Fruit fly (Drosophila melanogaster) whole organism, embryonic: ENCODE results near the gene baf.
A peak's percentile ranks its signal among the peaks of the same experiment; 100 is the strongest.

Source experiments
- Adf1 ChIP-seq: fragments of 200-800 bp; sonication (Bioruptor generic); IDR thresholded peaks from 2 replicates; pipeline ENCODE4 v1.3.6; 2022; ENCODE audit warnings: missing biosample characterization, missing genetic modification characterization
- Atf-2 ChIP-seq: fragments of 200-800 bp; sonication (Bioruptor generic); optimal IDR thresholded peaks from 2 replicates; lab custom pipeline; 2016; ENCODE audit warnings: missing biosample characterization, missing genetic modification characterization
- Awh ChIP-seq: fragments of 200-800 bp; sonication (Bioruptor generic); IDR thresholded peaks from 2 replicates; pipeline ENCODE4, ENCODE4 v1.3.6; 2022; ENCODE audit warnings: missing biosample characterization, missing genetic modification characterization
- Bdp1 ChIP-seq: fragments of 200-800 bp; sonication (Bioruptor generic); optimal IDR thresholded peaks from 3 replicates; lab custom pipeline; 2016; ENCODE audit warnings: missing biosample characterization, missing genetic modification characterization
- Bgb ChIP-seq: fragments of 200-800 bp; sonication (Bioruptor generic); IDR thresholded peaks from 2 replicates; pipeline ENCODE4 v1.3.6; 2022; ENCODE audit warnings: missing biosample characterization, missing genetic modification characterization; ENCODE audit not compliant: partially characterized antibody
- CG10462 ChIP-seq: fragments of 200-800 bp; sonication (Bioruptor generic); optimal IDR thresholded peaks from 2 replicates; lab custom pipeline; 2016; ENCODE audit warnings: missing biosample characterization, missing genetic modification characterization
- CG12391 ChIP-seq: fragments of 200-800 bp; sonication (Bioruptor generic); optimal IDR thresholded peaks from 3 replicates; lab custom pipeline; 2018; ENCODE audit warnings: missing biosample characterization, mild to moderate bottlenecking, missing genetic modification characterization, moderate library complexity
- CG13296 ChIP-seq: fragments of 200-800 bp; sonication (Bioruptor generic); optimal IDR thresholded peaks from 3 replicates; lab custom pipeline; 2018; ENCODE audit warnings: missing biosample characterization, mild to moderate bottlenecking, missing genetic modification characterization
- CG14710 ChIP-seq: fragments of 200-800 bp; sonication (Bioruptor generic); optimal IDR thresholded peaks from 3 replicates; lab custom pipeline; 2019; ENCODE audit warnings: missing biosample characterization, mild to moderate bottlenecking, missing genetic modification characterization, moderate library complexity
- CG14860 ChIP-seq: fragments of 200-800 bp; sonication (Bioruptor generic); IDR thresholded peaks from 3 replicates; pipeline ENCODE4 v1.3.6; 2022; ENCODE audit warnings: missing biosample characterization, missing genetic modification characterization; ENCODE audit not compliant: partially characterized antibody
- CG1529 ChIP-seq: fragments of 200-800 bp; sonication (Bioruptor generic); optimal IDR thresholded peaks from 3 replicates; lab custom pipeline; 2018; ENCODE audit warnings: missing biosample characterization, missing genetic modification characterization
- CG15514 ChIP-seq: fragments of 200-800 bp; sonication (Bioruptor generic); optimal IDR thresholded peaks from 3 replicates; lab custom pipeline; 2017; ENCODE audit warnings: missing biosample characterization, missing genetic modification characterization, mild to moderate bottlenecking, moderate library complexity, missing genetic modification reagents
- CG1603 ChIP-seq: fragments of 200-800 bp; sonication (Bioruptor generic); optimal IDR thresholded peaks from 2 replicates; lab custom pipeline; 2019; ENCODE audit warnings: missing biosample characterization, mild to moderate bottlenecking, missing genetic modification characterization, moderate library complexity
- CG17912 ChIP-seq: fragments of 200-800 bp; sonication (Bioruptor generic); optimal IDR thresholded peaks from 2 replicates; lab custom pipeline; 2018; ENCODE audit warnings: missing biosample characterization, mild to moderate bottlenecking, missing genetic modification characterization
- CG1832 ChIP-seq: fragments of 200-800 bp; sonication (Bioruptor generic); optimal IDR thresholded peaks from 2 replicates; lab custom pipeline; 2017; ENCODE audit warnings: missing biosample characterization, mild to moderate bottlenecking, missing genetic modification characterization, inconsistent platforms
- CG3163 ChIP-seq: fragments of 200-800 bp; sonication (Bioruptor generic); optimal IDR thresholded peaks from 3 replicates; lab custom pipeline; 2016; ENCODE audit warnings: missing biosample characterization, missing genetic modification characterization
- CG3281 ChIP-seq: fragments of 200-800 bp; sonication (Bioruptor generic); optimal IDR thresholded peaks from 3 replicates; lab custom pipeline; 2017; ENCODE audit warnings: missing biosample characterization, mild to moderate bottlenecking, missing genetic modification characterization
- CG3838 ChIP-seq: fragments of 200-800 bp; sonication (Bioruptor generic); optimal IDR thresholded peaks from 3 replicates; lab custom pipeline; 2016; ENCODE audit warnings: missing biosample characterization, missing genetic modification characterization
- CG3995 ChIP-seq: fragments of 200-800 bp; sonication (Bioruptor generic); optimal IDR thresholded peaks from 3 replicates; lab custom pipeline; 2016; ENCODE audit warnings: missing biosample characterization, missing genetic modification characterization
- CG4424 ChIP-seq: fragments of 200-800 bp; sonication (Bioruptor generic); optimal IDR thresholded peaks from 3 replicates; lab custom pipeline; 2016; ENCODE audit warnings: missing biosample characterization, missing genetic modification characterization
- CG7556 ChIP-seq: fragments of 200-800 bp; sonication (Bioruptor generic); optimal IDR thresholded peaks from 2 replicates; lab custom pipeline; 2017; ENCODE audit warnings: missing biosample characterization, mild to moderate bottlenecking, missing genetic modification characterization
- CG9437 ChIP-seq: fragments of 200-800 bp; sonication (Bioruptor generic); optimal IDR thresholded peaks from 2 replicates; lab custom pipeline; 2018; ENCODE audit warnings: missing biosample characterization, mild to moderate bottlenecking, missing genetic modification characterization
- Chrac-16 ChIP-seq: fragments of 200-800 bp; sonication (Bioruptor generic); optimal IDR thresholded peaks from 3 replicates; lab custom pipeline; 2016; ENCODE audit warnings: missing biosample characterization, missing genetic modification characterization
- D19B ChIP-seq: fragments of 200-800 bp; sonication (Bioruptor generic); optimal IDR thresholded peaks from 2 replicates; lab custom pipeline; 2017; ENCODE audit warnings: missing biosample characterization, mild to moderate bottlenecking, missing genetic modification characterization
- H2.0 ChIP-seq: fragments of 200-800 bp; sonication (Bioruptor generic); IDR thresholded peaks from 2 replicates; pipeline ENCODE4 v1.3.6; 2022; ENCODE audit warnings: missing biosample characterization, missing genetic modification characterization
- NK7.1 ChIP-seq: fragments of 200-800 bp; sonication (Bioruptor generic); optimal IDR thresholded peaks from 3 replicates; lab custom pipeline; 2016; ENCODE audit warnings: missing biosample characterization, missing genetic modification characterization
- Six4 ChIP-seq: fragments of 200-800 bp; sonication (Bioruptor generic); optimal IDR thresholded peaks from 2 replicates; lab custom pipeline; 2016; ENCODE audit warnings: missing biosample characterization, missing genetic modification characterization
- Stat92E ChIP-seq, 3 experiments: fragments of >200 bp in 2 of 3; fragments of 200-800 bp in 1 of 3; sonication (Bioruptor generic) in 1 of 3; optimal IDR thresholded peaks; 2 replicates each; lab custom pipeline; 2017 to 2019; ENCODE audit warnings: missing biosample characterization in 3 of 3, missing genetic modification characterization in 3 of 3, mild to moderate bottlenecking in 1 of 3, moderate library complexity in 1 of 3
- Trl ChIP-seq, 3 experiments: fragments of >200 bp in 2 of 3; fragments of 200-800 bp in 1 of 3; sonication (Bioruptor generic) in 1 of 3; optimal IDR thresholded peaks; 2 replicates in 1 of 3; 3 replicates in 2 of 3; lab custom pipeline; 2016 to 2017; ENCODE audit warnings: missing biosample characterization in 1 of 3, missing genetic modification characterization in 1 of 3
- ab ChIP-seq: fragments of 200-800 bp; sonication (Bioruptor generic); optimal IDR thresholded peaks from 2 replicates; lab custom pipeline; 2016; ENCODE audit warnings: missing biosample characterization, missing genetic modification characterization
- ato ChIP-seq: fragments of 200-800 bp; sonication (Bioruptor generic); IDR thresholded peaks from 2 replicates; pipeline ENCODE4 v1.3.6; 2022; ENCODE audit warnings: missing biosample characterization, missing genetic modification characterization; ENCODE audit not compliant: partially characterized antibody
- cg ChIP-seq: fragments of 200-800 bp; sonication (Bioruptor generic); optimal IDR thresholded peaks from 3 replicates; lab custom pipeline; 2019; ENCODE audit warnings: missing biosample characterization, mild to moderate bottlenecking, missing genetic modification characterization, moderate library complexity
- chn ChIP-seq: fragments of 200-800 bp; sonication (Bioruptor generic); optimal IDR thresholded peaks from 2 replicates; lab custom pipeline; 2016; ENCODE audit warnings: missing biosample characterization, missing genetic modification characterization
- ci ChIP-seq: fragments of 200-800 bp; sonication (Bioruptor generic); IDR thresholded peaks from 3 replicates; pipeline ENCODE4 v1.3.6; 2022; ENCODE audit warnings: missing biosample characterization, missing genetic modification characterization
- fd64A ChIP-seq: fragments of 200-800 bp; sonication (Bioruptor generic); optimal IDR thresholded peaks from 3 replicates; lab custom pipeline; 2018; ENCODE audit warnings: missing biosample characterization, mild to moderate bottlenecking, missing genetic modification characterization
- gcm2 ChIP-seq: fragments of 200-800 bp; sonication (Bioruptor generic); optimal IDR thresholded peaks from 2 replicates; lab custom pipeline; 2016; ENCODE audit warnings: missing biosample characterization, missing genetic modification characterization
- ham ChIP-seq: fragments of 200-800 bp; sonication (Bioruptor generic); IDR thresholded peaks from 2 replicates; pipeline ENCODE4 v1.3.6; 2022; ENCODE audit warnings: missing biosample characterization, missing genetic modification characterization
- hb ChIP-seq: fragments of 200-800 bp; sonication (Bioruptor generic); IDR thresholded peaks from 3 replicates; pipeline ENCODE4 v1.3.6; 2022; ENCODE audit warnings: missing biosample characterization, missing genetic modification characterization; ENCODE audit not compliant: partially characterized antibody
- inv ChIP-seq: fragments of 200-800 bp; sonication (Bioruptor generic); IDR thresholded peaks from 2 replicates; pipeline ENCODE4 v1.3.6; 2022; ENCODE audit warnings: missing biosample characterization, missing genetic modification characterization; ENCODE audit not compliant: partially characterized antibody
- nerfin-2 ChIP-seq: fragments of 200-800 bp; sonication (Bioruptor generic); IDR thresholded peaks from 2 replicates; pipeline ENCODE4 v1.3.6; 2022; ENCODE audit warnings: missing biosample characterization, missing genetic modification characterization; ENCODE audit not compliant: partially characterized antibody
- nom ChIP-seq: fragments of 200-800 bp; sonication (Bioruptor generic); optimal IDR thresholded peaks from 2 replicates; lab custom pipeline; 2017; ENCODE audit warnings: missing biosample characterization, missing genetic modification characterization, mild to moderate bottlenecking, moderate library complexity, missing genetic modification reagents
- rib ChIP-seq: fragments of 200-800 bp; sonication (Bioruptor generic); IDR thresholded peaks from 2 replicates; pipeline ENCODE4 v1.3.6; 2022; ENCODE audit warnings: missing biosample characterization, missing genetic modification characterization
- ro ChIP-seq: fragments of 200-800 bp; sonication (Bioruptor generic); IDR thresholded peaks from 2 replicates; pipeline ENCODE4 v1.3.6; 2022; ENCODE audit warnings: missing biosample characterization, missing genetic modification characterization
- row ChIP-seq: fragments of 200-800 bp; sonication (Bioruptor generic); IDR thresholded peaks from 3 replicates; pipeline ENCODE4 v1.3.6; 2022; ENCODE audit warnings: missing biosample characterization, missing genetic modification characterization
- salm ChIP-seq: fragments of 200-800 bp; sonication (Bioruptor generic); optimal IDR thresholded peaks from 2 replicates; lab custom pipeline; 2018; ENCODE audit warnings: missing biosample characterization, mild to moderate bottlenecking, missing genetic modification characterization
- so ChIP-seq: fragments of 200-800 bp; sonication (Bioruptor generic); IDR thresholded peaks from 3 replicates; pipeline ENCODE4 v1.3.6; 2022; ENCODE audit warnings: missing biosample characterization, missing genetic modification characterization
- tin ChIP-seq: fragments of 200-800 bp; sonication (Bioruptor generic); optimal IDR thresholded peaks from 3 replicates; lab custom pipeline; 2016; ENCODE audit warnings: missing biosample characterization, missing genetic modification characterization
- trh ChIP-seq: fragments of 200-800 bp; sonication (Bioruptor generic); optimal IDR thresholded peaks from 2 replicates; lab custom pipeline; 2016; ENCODE audit warnings: missing biosample characterization, missing genetic modification characterization
- vvl ChIP-seq: fragments of 200-800 bp; sonication (Bioruptor generic); IDR thresholded peaks from 2 replicates; pipeline ENCODE4 v1.3.6; 2022; ENCODE audit warnings: missing biosample characterization, missing genetic modification characterization

baf gene

DNA sequence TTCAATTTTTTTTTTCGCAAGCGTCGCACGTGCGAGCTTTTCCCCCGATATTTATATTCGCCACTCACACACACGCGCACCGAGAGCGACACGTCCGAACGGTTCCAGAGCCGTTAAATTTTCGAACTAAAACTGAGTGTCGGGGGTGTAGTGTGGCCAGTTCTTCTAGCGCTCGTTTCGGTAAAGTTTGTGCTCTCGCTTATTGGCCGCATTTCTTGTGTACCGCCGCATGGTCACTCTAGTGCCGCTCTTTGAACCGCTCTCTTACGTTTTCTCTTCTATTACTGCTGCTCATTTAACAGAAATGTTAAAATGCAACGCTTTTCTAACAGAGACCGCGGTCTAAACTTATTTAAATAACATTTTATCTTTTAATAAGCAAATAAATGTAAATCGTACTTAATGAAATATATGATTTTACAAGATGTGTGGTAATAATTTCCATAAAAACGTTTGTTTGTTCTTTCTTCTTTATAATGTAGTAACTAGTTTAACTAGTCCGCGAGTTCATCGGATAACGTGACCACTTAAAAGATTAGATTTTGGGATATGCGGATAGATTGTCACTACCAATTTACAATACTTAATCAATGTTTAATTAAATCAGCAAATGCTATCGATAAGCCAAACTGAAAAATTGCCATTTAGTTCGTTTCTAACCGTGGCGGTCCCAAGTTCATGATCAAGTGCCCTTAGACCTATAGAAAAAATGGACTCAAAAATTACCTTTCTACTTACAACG, 45.0 kb upstream of the baf start, which contains the start of gene Snoo (continued):
- TF ChIP-seq CG1603 (tag; lab: Kevin White, UChicago) = peak; percentile 50
- no peak for TF ChIP-seq ro (GFP tag; lab: Robert Waterston, UW)
- TF ChIP-seq CG3163 (GFP tag; lab: Kevin White, UChicago) = peak; percentile 100
- no peak for TF ChIP-seq Chrac-16 (GFP tag; lab: Kevin White, UChicago)
- no peak for TF ChIP-seq CG14860 (GFP tag; lab: Robert Waterston, UW)
- TF ChIP-seq Adf1 (GFP tag; lab: Robert Waterston, UW) = peak; percentile 33; the same call in 1 of the 2 replicates
- peak; percentile 52; the same call in 2 of the 3 replicates for TF ChIP-seq so
- TF ChIP-seq Awh (GFP tag; lab: Robert Waterston, UW) = no peak
- TF ChIP-seq Bgb = peak; percentile 61
- TF ChIP-seq Bdp1 = no peak
- TF ChIP-seq Trl (optimal IDR thresholded peaks at IDR 0.05; lab: Kevin White, UChicago) = peak; percentile 90 to 94
- TF ChIP-seq Trl (GFP tag; optimal IDR thresholded peaks at IDR 0.05; lab: Kevin White, UChicago) = peak; percentile 71
- TF ChIP-seq CG17912 (GFP tag; lab: Kevin White, UChicago) = no peak
- no peak for TF ChIP-seq CG1529 (GFP tag; lab: Kevin White, UChicago)
- peak; percentile 2 for TF ChIP-seq salm (tag; lab: Kevin White, UChicago)
- TF ChIP-seq nerfin-2 = no peak
- no peak for TF ChIP-seq CG9437
- TF ChIP-seq CG7556 (GFP tag; lab: Kevin White, UChicago) = no peak
- TF ChIP-seq CG3995 (GFP tag; lab: Kevin White, UChicago) = no peak
- peak; percentile 72 for TF ChIP-seq CG15514
- peak; percentile 38; the same call in 1 of the 2 replicates for TF ChIP-seq ato (GFP tag; lab: Robert Waterston, UW)
- no peak for TF ChIP-seq CG1832
- TF ChIP-seq ham = no peak
- TF ChIP-seq NK7.1 (GFP tag; lab: Kevin White, UChicago) = no peak
- TF ChIP-seq ab (GFP tag; lab: Kevin White, UChicago) = no peak
- no peak for TF ChIP-seq CG14710 (tag; lab: Kevin White, UChicago)
- TF ChIP-seq trh = no peak
- TF ChIP-seq CG12391 = no peak
- no peak for TF ChIP-seq CG4424 (GFP tag; lab: Kevin White, UChicago)
- TF ChIP-seq cg (GFP tag; lab: Kevin White, UChicago) = peak; percentile 38
- TF ChIP-seq D19B = no peak
- no peak for TF ChIP-seq hb (GFP tag; lab: Robert Waterston, UW)
- no peak for TF ChIP-seq gcm2 (GFP tag; lab: Kevin White, UChicago)
- no peak for TF ChIP-seq chn
- TF ChIP-seq CG13296 (GFP tag; lab: Kevin White, UChicago) = no peak
- no peak for TF ChIP-seq Six4 (GFP tag; lab: Kevin White, UChicago)
- no peak for TF ChIP-seq Stat92E (GFP tag; optimal IDR thresholded peaks at IDR 0.05; lab: Kevin White, UChicago)
- no peak for TF ChIP-seq CG3281
- TF ChIP-seq rib (GFP tag; lab: Robert Waterston, UW) = peak; percentile 62; the same call in 1 of the 2 replicates
- TF ChIP-seq vvl (GFP tag; lab: Robert Waterston, UW) = peak; percentile 75; the same call in 1 of the 2 replicates
- no peak for TF ChIP-seq inv (GFP tag; lab: Robert Waterston, UW)
- TF ChIP-seq H2.0 (GFP tag; lab: Robert Waterston, UW) = no peak
- TF ChIP-seq row (GFP tag; lab: Robert Waterston, UW) = peak; percentile 7; the same call in 1 of the 3 replicates
- TF ChIP-seq fd64A = no peak
- peak; percentile 6 for TF ChIP-seq nom (GFP tag; lab: Kevin White, UChicago)
- no peak for TF ChIP-seq tin (GFP tag; lab: Kevin White, UChicago)
- no peak for TF ChIP-seq CG10462 (GFP tag; lab: Kevin White, UChicago)
- TF ChIP-seq Atf-2 (GFP tag; lab: Kevin White, UChicago) = no peak
- no peak for TF ChIP-seq CG3838
- TF ChIP-seq ci = peak; percentile 72; the same call in 2 of the 3 replicates
